Worm (Caenorhabditis elegans) whole organism, L4/young adult: ENCODE data around the gene cyp-33C1.

Source experiments
- W03F9.2 ChIP-seq: fragments of 150-350 bp; optimal IDR thresholded peaks from 2 replicates; lab custom pipeline; 2014; ENCODE audit warnings: missing biosample characterization, missing genetic modification characterization
- dao-5 ChIP-seq: sonication (generic microtip); optimal IDR thresholded peaks from 2 replicates; lab custom pipeline; 2016; ENCODE audit warnings: missing genotype, missing genetic modification characterization, moderate library complexity, missing compliant biosample characterization
- him-1 ChIP-seq: sonication (generic microtip); optimal IDR thresholded peaks from 2 replicates; lab custom pipeline; 2016; ENCODE audit warnings: missing genotype, missing genetic modification reagents, missing genetic modification characterization, missing compliant biosample characterization

Gene cyp-33C1

DNA sequence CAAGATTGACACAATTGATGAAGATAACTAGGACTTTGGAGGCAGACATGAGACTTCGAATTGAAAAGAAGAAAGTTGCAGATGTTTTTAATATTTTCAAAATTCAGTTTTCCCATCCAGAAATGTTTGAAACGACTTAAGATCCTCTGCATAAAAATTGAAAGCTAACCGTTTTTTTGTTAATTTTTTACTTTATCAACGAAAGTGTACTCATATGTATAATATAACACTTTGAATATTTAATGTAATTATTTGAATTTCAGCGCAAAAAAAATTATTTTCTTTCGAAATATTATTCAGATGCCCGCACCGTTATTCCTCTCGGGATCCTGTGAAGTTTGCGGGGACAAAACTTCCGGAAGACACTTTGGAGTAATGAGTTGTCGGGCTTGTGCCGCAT lies 47.6 kb downstream of the cyp-33C1 start, which contains the start of gene nhr-18:
Gene nhr-18, plus strand, starts transcription at position 301 of the 400 bp plus-strand sequence.
- TF ChIP-seq him-1 (no peak), dao-5 (tag; lab: Kevin White, UChicago) (no peak), W03F9.2 (tag; lab: Kevin White, UChicago) (no peak)

DNA sequence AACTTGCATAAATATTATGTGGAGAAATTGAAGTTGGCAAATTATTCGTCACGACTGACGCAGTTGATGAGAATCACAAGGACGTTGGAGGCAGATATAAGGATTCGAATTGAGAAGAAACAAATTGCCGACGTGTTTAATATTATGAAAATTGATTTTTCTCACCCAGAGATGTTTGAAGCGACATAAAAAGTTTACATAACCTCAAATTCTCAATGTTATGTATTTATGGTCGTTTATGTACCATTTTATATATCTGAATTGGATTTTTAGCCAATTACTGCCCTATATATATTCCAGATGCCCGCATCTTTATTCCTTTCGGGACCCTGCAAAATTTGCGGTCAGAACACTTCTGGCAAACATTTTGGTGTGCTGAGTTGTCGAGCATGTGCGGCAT lies 49.5 kb downstream of the cyp-33C1 start, which contains the start of gene nhr-126:
Gene nhr-126, plus strand, starts transcription at position 301 of the 400 bp plus-strand sequence.
- no peak for TF ChIP-seq dao-5 (tag; lab: Kevin White, UChicago)
- no peak for TF ChIP-seq him-1
- TF ChIP-seq W03F9.2 (tag; lab: Kevin White, UChicago) = no peak

DNA sequence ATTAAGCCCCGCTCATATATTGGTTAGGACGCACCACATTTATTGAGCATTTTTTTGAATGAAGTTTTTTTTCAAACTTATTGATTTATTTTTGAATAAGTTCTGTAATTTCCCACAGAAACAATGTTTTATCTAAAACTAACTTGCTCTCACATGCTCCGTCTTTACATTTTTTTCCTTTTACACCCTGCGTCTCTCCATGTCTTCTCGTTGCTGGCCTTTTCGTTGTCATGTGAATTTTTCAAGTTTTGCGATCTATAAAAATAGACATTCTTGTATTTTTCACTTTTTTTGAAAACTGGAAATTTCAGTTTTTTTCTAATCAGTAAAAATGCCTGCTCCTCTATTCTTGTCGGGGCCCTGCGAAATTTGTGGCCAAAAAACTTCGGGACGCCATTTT lies 51.6 kb downstream of the cyp-33C1 start, which contains the start of gene nhr-134:
Gene nhr-134, plus strand, starts transcription at position 312 of the 400 bp plus-strand sequence.
- TF ChIP-seq dao-5 (tag; lab: Kevin White, UChicago) (no peak), him-1 (no peak), W03F9.2 (tag; lab: Kevin White, UChicago) (no peak)
